Fruit fly (Drosophila melanogaster) whole organism, embryonic: ENCODE results near the gene RpS28-like.
A peak's percentile ranks its signal among the peaks of the same experiment; 100 is the strongest.

ENCODE experiments used
- B-H1 ChIP-seq: fragments of 200-800 bp; sonication (Bioruptor generic); IDR thresholded peaks from 3 replicates; pipeline ENCODE4 v1.3.6; 2022; ENCODE audit warnings: missing biosample characterization, missing genetic modification characterization
- CG11093 ChIP-seq: fragments of 200-800 bp; sonication (Bioruptor generic); IDR thresholded peaks from 3 replicates; pipeline ENCODE4 v1.3.6; 2022; ENCODE audit warnings: missing biosample characterization, missing genetic modification characterization
- CG11504 ChIP-seq: fragments of 200-800 bp; sonication (Bioruptor generic); optimal IDR thresholded peaks from 3 replicates; lab custom pipeline; 2019; ENCODE audit warnings: missing biosample characterization, mild to moderate bottlenecking, missing genetic modification characterization, moderate library complexity
- CG11696 ChIP-seq: fragments of 200-800 bp; sonication (Bioruptor generic); IDR thresholded peaks from 2 replicates; pipeline ENCODE4 v1.3.6; 2022; ENCODE audit warnings: missing biosample characterization, missing genetic modification characterization
- CG13894 ChIP-seq: fragments of 200-800 bp; sonication (Bioruptor generic); optimal IDR thresholded peaks from 3 replicates; lab custom pipeline; 2018; ENCODE audit warnings: missing biosample characterization, mild to moderate bottlenecking, missing genetic modification characterization, moderate library complexity
- CG14965 ChIP-seq: fragments of 200-800 bp; sonication (Bioruptor generic); optimal IDR thresholded peaks from 2 replicates; lab custom pipeline; 2016; ENCODE audit warnings: missing biosample characterization, missing genetic modification characterization, borderline replicate concordance
- CG16779 ChIP-seq: fragments of 200-800 bp; sonication (Bioruptor generic); IDR thresholded peaks from 2 replicates; pipeline ENCODE4 v1.3.6; 2022; ENCODE audit warnings: missing biosample characterization, missing genetic modification characterization
- CG16815 ChIP-seq: fragments of 200-800 bp; sonication (Bioruptor generic); optimal IDR thresholded peaks from 3 replicates; lab custom pipeline; 2017; ENCODE audit warnings: missing biosample characterization, mild to moderate bottlenecking, missing genetic modification characterization
- CG17385 ChIP-seq: fragments of 200-800 bp; sonication (Bioruptor generic); optimal IDR thresholded peaks from 3 replicates; lab custom pipeline; 2018; ENCODE audit warnings: missing biosample characterization, mild to moderate bottlenecking, missing genetic modification characterization
- CG17829 ChIP-seq: fragments of 200-800 bp; optimal IDR thresholded peaks from 2 replicates; lab custom pipeline; 2019; ENCODE audit warnings: missing biosample characterization, mild to moderate bottlenecking, missing genetic modification characterization, moderate library complexity
- CG2116 ChIP-seq: fragments of 200-800 bp; sonication (Bioruptor generic); optimal IDR thresholded peaks from 3 replicates; lab custom pipeline; 2018; ENCODE audit warnings: missing biosample characterization, mild to moderate bottlenecking, missing genetic modification characterization
- CG2120 ChIP-seq: fragments of 200-800 bp; sonication (Bioruptor generic); optimal IDR thresholded peaks from 3 replicates; lab custom pipeline; 2016; ENCODE audit warnings: missing biosample characterization, missing genetic modification characterization
- CG5245 ChIP-seq: fragments of 200-800 bp; sonication (Bioruptor generic); optimal IDR thresholded peaks from 3 replicates; lab custom pipeline; 2016; ENCODE audit warnings: missing biosample characterization, missing genetic modification characterization
- CG6272 ChIP-seq: fragments of 200-800 bp; sonication (Bioruptor generic); IDR thresholded peaks from 2 replicates; pipeline ENCODE4 v1.3.6; 2022; ENCODE audit warnings: missing biosample characterization, missing genetic modification characterization
- CG6689 ChIP-seq: fragments of 200-800 bp; sonication (Bioruptor generic); IDR thresholded peaks from 2 replicates; pipeline ENCODE4 v1.3.6; 2022; ENCODE audit warnings: missing biosample characterization, missing genetic modification characterization
- CTCF ChIP-seq: fragments of 200-800 bp; sonication (Bioruptor generic); optimal IDR thresholded peaks from 2 replicates; lab custom pipeline; 2017; ENCODE audit warnings: missing biosample characterization, mild to moderate bottlenecking, missing genetic modification characterization, moderate library complexity
- Deaf1 ChIP-seq: fragments of 200-800 bp; optimal IDR thresholded peaks from 3 replicates; lab custom pipeline; 2019; ENCODE audit warnings: missing biosample characterization, mild to moderate bottlenecking, missing genetic modification characterization, moderate library complexity
- Dref ChIP-seq: fragments of 200-800 bp; sonication (Bioruptor generic); IDR thresholded peaks from 2 replicates; pipeline ENCODE4 v1.3.6; 2022; ENCODE audit warnings: missing biosample characterization, missing genetic modification characterization
- Eip74EF ChIP-seq, 2 experiments: fragments of 200-800 bp in 1 of 2; fragments of >200 bp in 1 of 2; sonication (Bioruptor generic) in 1 of 2; optimal IDR thresholded peaks; 2 replicates each; lab custom pipeline; 2017 to 2019; ENCODE audit warnings: missing biosample characterization in 2 of 2, missing genetic modification characterization in 2 of 2, mild to moderate bottlenecking in 1 of 2, moderate library complexity in 1 of 2
- Ets65A ChIP-seq: fragments of 200-800 bp; sonication (Bioruptor generic); peaks from one replicate; lab custom pipeline; 2016; ENCODE audit warnings: missing biosample characterization, missing genetic modification characterization
- Fer1 ChIP-seq: fragments of 200-800 bp; sonication (Bioruptor generic); optimal IDR thresholded peaks from 2 replicates; lab custom pipeline; 2017; ENCODE audit warnings: missing biosample characterization, mild to moderate bottlenecking, missing genetic modification characterization
- Hr51 ChIP-seq, 2 experiments: fragments of 200-800 bp; sonication (Bioruptor generic); optimal IDR thresholded peaks; 2 replicates in 1 of 2; 3 replicates in 1 of 2; lab custom pipeline; 2016 to 2018; ENCODE audit warnings: missing biosample characterization in 2 of 2, missing genetic modification characterization in 2 of 2, mild to moderate bottlenecking in 1 of 2, moderate library complexity in 1 of 2
- Jarid2 ChIP-seq: fragments of 200-800 bp; sonication (Bioruptor generic); optimal IDR thresholded peaks from 3 replicates; lab custom pipeline; 2017; ENCODE audit warnings: mild to moderate bottlenecking, missing biosample characterization, missing genetic modification reagents, missing genetic modification characterization
- Meics ChIP-seq: fragments of 200-800 bp; sonication (Bioruptor generic); optimal IDR thresholded peaks from 2 replicates; lab custom pipeline; 2017; ENCODE audit warnings: missing biosample characterization, mild to moderate bottlenecking, missing genetic modification characterization
- NfI ChIP-seq: fragments of 200-800 bp; sonication (Bioruptor generic); optimal IDR thresholded peaks from 3 replicates; lab custom pipeline; 2018; ENCODE audit warnings: missing biosample characterization, mild to moderate bottlenecking, missing genetic modification characterization, moderate library complexity
- Stat92E ChIP-seq, 3 experiments: fragments of >200 bp in 2 of 3; fragments of 200-800 bp in 1 of 3; sonication (Bioruptor generic) in 1 of 3; optimal IDR thresholded peaks; 2 replicates each; lab custom pipeline; 2017 to 2019; ENCODE audit warnings: missing biosample characterization in 3 of 3, missing genetic modification characterization in 3 of 3, mild to moderate bottlenecking in 1 of 3, moderate library complexity in 1 of 3
- Xbp1 ChIP-seq: fragments of 200-800 bp; sonication (Bioruptor generic); optimal IDR thresholded peaks from 3 replicates; lab custom pipeline; 2016; ENCODE audit warnings: missing biosample characterization, mild to moderate bottlenecking, missing genetic modification characterization
- abd-A ChIP-seq: fragments of 200-800 bp; sonication (Bioruptor generic); optimal IDR thresholded peaks from 3 replicates; lab custom pipeline; 2019; ENCODE audit warnings: missing biosample characterization, mild to moderate bottlenecking, missing genetic modification characterization, moderate library complexity
- crc ChIP-seq: fragments of 200-800 bp; sonication (Bioruptor generic); optimal IDR thresholded peaks from 2 replicates; lab custom pipeline; 2016; ENCODE audit warnings: missing biosample characterization, missing genetic modification characterization
- cwo ChIP-seq: fragments of 200-800 bp; sonication (Bioruptor generic); optimal IDR thresholded peaks from 3 replicates; lab custom pipeline; 2017; ENCODE audit warnings: missing biosample characterization, missing genetic modification characterization, mild to moderate bottlenecking, moderate library complexity, missing genetic modification reagents
- dmrt99B ChIP-seq: fragments of 200-800 bp; sonication (Bioruptor generic); optimal IDR thresholded peaks from 2 replicates; lab custom pipeline; 2018; ENCODE audit warnings: missing biosample characterization, mild to moderate bottlenecking, missing genetic modification characterization, moderate library complexity
- lab ChIP-seq: fragments of 200-800 bp; sonication (Bioruptor generic); optimal IDR thresholded peaks from 3 replicates; lab custom pipeline; 2017; ENCODE audit warnings: missing biosample characterization, missing genetic modification characterization, mild to moderate bottlenecking, moderate library complexity, missing genetic modification reagents
- mld ChIP-seq: fragments of 200-800 bp; sonication (Bioruptor generic); IDR thresholded peaks from 3 replicates; pipeline ENCODE4 v1.3.6; 2022; ENCODE audit warnings: missing biosample characterization, missing genetic modification characterization; ENCODE audit not compliant: partially characterized antibody
- phol ChIP-seq: fragments of 200-800 bp; sonication (Bioruptor generic); optimal IDR thresholded peaks from 3 replicates; lab custom pipeline; 2018; ENCODE audit warnings: missing biosample characterization, mild to moderate bottlenecking, missing genetic modification characterization, moderate library complexity
- ranshi ChIP-seq: fragments of 200-800 bp; sonication (Bioruptor generic); IDR thresholded peaks from 2 replicates; pipeline ENCODE4 v1.3.6; 2022; ENCODE audit warnings: missing biosample characterization, missing genetic modification characterization
- rib ChIP-seq: fragments of 200-800 bp; sonication (Bioruptor generic); IDR thresholded peaks from 2 replicates; pipeline ENCODE4 v1.3.6; 2022; ENCODE audit warnings: missing biosample characterization, missing genetic modification characterization
- seq ChIP-seq: fragments of 200-800 bp; sonication (Bioruptor generic); IDR thresholded peaks from 2 replicates; pipeline ENCODE4 v1.3.6; 2022; ENCODE audit warnings: missing biosample characterization, missing genetic modification characterization
- ttk ChIP-seq: fragments of 200-800 bp; sonication (Bioruptor generic); IDR thresholded peaks from 2 replicates; pipeline ENCODE4 v2.1.2; 2022; ENCODE audit warnings: missing biosample characterization, missing genetic modification characterization

The RpS28-like gene

DNA sequence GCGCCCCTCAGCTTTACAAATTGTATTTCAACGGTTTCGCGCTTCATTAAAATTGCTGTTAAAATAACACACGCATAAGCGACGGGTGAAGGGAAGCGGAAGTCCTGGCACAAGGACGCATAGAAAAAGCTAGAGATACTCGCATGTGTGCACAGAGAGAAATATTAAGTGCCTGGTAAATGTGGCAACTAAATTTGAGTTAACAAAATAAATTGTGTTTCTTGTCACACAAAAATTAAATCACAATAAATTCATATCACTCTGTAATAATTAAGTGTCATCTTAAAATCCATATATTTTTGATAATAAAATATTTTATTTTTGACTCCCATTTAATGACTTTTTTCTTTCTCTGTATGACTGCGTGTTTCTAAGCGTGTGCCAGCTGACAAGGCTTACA lies 36.5 kb upstream of the RpS28-like start (continued):
- TF ChIP-seq Meics (GFP tag; lab: Kevin White, UChicago) (peak; percentile 30), CG2120 (GFP tag; lab: Kevin White, UChicago) (peak; percentile 50), CG6272 (GFP tag; lab: Robert Waterston, UW) (no peak), B-H1 (no peak), Xbp1 (GFP tag; lab: Kevin White, UChicago) (peak; percentile 7), dmrt99B (tag; lab: Kevin White, UChicago) (peak; percentile 36), mld (GFP tag; lab: Robert Waterston, UW) (no peak), CG13894 (tag; lab: Kevin White, UChicago) (no peak), CG11504 (tag; lab: Kevin White, UChicago) (peak; percentile 45), Fer1 (GFP tag; lab: Kevin White, UChicago) (peak; percentile 57), Hr51 (GFP tag; optimal IDR thresholded peaks at IDR 0.05; lab: Kevin White, UChicago) (peak in 1 of 2 experiments; percentile 41), CG16815 (GFP tag; lab: Kevin White, UChicago) (no peak), phol (tag; lab: Kevin White, UChicago) (no peak), CG11696 (GFP tag; lab: Robert Waterston, UW) (no peak)
- TF ChIP-seq, all 482 proteins: peak for 45

DNA sequence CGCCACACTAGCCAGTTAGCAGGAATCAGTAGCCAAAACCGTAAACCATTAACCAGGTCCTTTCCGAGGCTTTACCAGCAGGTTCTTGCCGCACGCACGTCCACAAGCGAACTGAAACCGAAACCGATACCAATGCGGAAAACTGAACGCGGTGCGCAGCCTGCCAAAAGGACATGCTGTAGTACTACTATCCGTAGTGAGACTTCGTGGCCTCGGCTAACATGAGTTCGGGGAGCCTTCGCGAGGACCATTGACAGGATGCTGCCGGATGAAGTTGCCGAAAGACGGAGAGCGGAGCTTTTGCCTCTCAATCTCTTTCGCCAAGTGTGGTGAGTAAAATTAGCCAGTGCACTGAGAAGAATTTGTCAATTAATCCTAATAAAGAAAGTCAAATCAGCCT lies 21.6 kb upstream of the RpS28-like start, which contains the start of gene Shawl:
Gene Shawl, minus strand, starts transcription at position 104 of the 400 bp plus-strand sequence.
- TF ChIP-seq CTCF (GFP tag; lab: Kevin White, UChicago) (no peak), CG6689 (no peak), CG13894 (tag; lab: Kevin White, UChicago) (peak; percentile 14), ttk (GFP tag; lab: Robert Waterston, UW) (no peak), Ets65A (peak; percentile 60), Eip74EF (GFP tag; optimal IDR thresholded peaks at IDR 0.05; lab: Kevin White, UChicago) (no peak), CG14965 (no peak), cwo (no peak), NfI (GFP tag; lab: Kevin White, UChicago) (no peak), Jarid2 (GFP tag; lab: Kevin White, UChicago) (peak; percentile 28), abd-A (peak; percentile 47), seq (no peak), CG11093 (no peak), Dref (GFP tag; lab: Robert Waterston, UW) (no peak), crc (GFP tag; lab: Kevin White, UChicago) (no peak), CG5245 (no peak), rib (GFP tag; lab: Robert Waterston, UW) (0 out of 2 replicates have a peak, but pooled peaks have one; percentile 19), CG17829 (tag; lab: Kevin White, UChicago) (no peak), CG2116 (GFP tag; lab: Kevin White, UChicago) (no peak), CG17385 (no peak), Deaf1 (tag; lab: Kevin White, UChicago) (peak; percentile 94), ranshi (GFP tag; lab: Robert Waterston, UW) (no peak), Stat92E (GFP tag; optimal IDR thresholded peaks at IDR 0.05; lab: Kevin White, UChicago) (no peak), CG16779 (GFP tag; lab: Robert Waterston, UW) (0 out of 2 replicates have a peak, but pooled peaks have one; percentile 36), lab (GFP tag; lab: Kevin White, UChicago) (peak; percentile 2)
